Worm (Caenorhabditis elegans) whole organism, late embryonic: ENCODE results near the gene pcf-11.

Experiments
- C38D4.7 ChIP-seq: fragments of 200-800 bp; sonication (Bioruptor generic); optimal IDR thresholded peaks from 2 replicates; lab custom pipeline; 2018; ENCODE audit warnings: mild to moderate bottlenecking, missing genetic modification characterization, moderate library complexity, missing compliant biosample characterization
- ceh-9 ChIP-seq: sonication (generic microtip); optimal IDR thresholded peaks from 2 replicates; lab custom pipeline; 2016; ENCODE audit warnings: mild to moderate bottlenecking, missing genetic modification characterization, inconsistent platforms, missing compliant biosample characterization
- dve-1 ChIP-seq: sonication (generic microtip); optimal IDR thresholded peaks from 2 replicates; lab custom pipeline; 2017; ENCODE audit warnings: antibody characterized with exemption, mild to moderate bottlenecking, missing genetic modification characterization, missing compliant biosample characterization
- elt-2 ChIP-seq: sonication (generic microtip); optimal IDR thresholded peaks from 2 replicates; lab custom pipeline; 2016; ENCODE audit warnings: missing genetic modification reagents, missing genetic modification characterization, missing compliant biosample characterization

ce11 chrIII:5024393-5024964, at the start of gene pcf-11:
- no peak for TF ChIP-seq ceh-9 (tag; lab: Kevin White, UChicago)
- TF ChIP-seq dve-1 (tag; lab: Kevin White, UChicago): no peak
- no peak for TF ChIP-seq elt-2 (tag; lab: Kevin White, UChicago)
- TF ChIP-seq C38D4.7 (GFP tag; lab: Kevin White, UChicago): no peak
